Fruit fly (Drosophila melanogaster): ENCODE data around the gene meng.
A peak's percentile ranks its signal among the peaks of the same experiment; 100 is the strongest.

- peak; percentile 0 for TF ChIP-seq MESR4 (GFP tag; optimal IDR thresholded peaks at IDR 0.05)
- TF ChIP-seq bigmax (GFP tag; optimal IDR thresholded peaks at IDR 0.05), result no peak
- peak; percentile 95 for TF ChIP-seq CG6854 (GFP tag; optimal IDR thresholded peaks at IDR 0.05)
- TF ChIP-seq Hmr (GFP tag; optimal IDR thresholded peaks at IDR 0.05), result peak; percentile 96
- peak; percentile 22; the same call in 1 of the 2 replicates for TF ChIP-seq CG10321 (GFP tag; IDR thresholded peaks at IDR 0.05)
- peak; percentile 94 for TF ChIP-seq HHEX (GFP tag; optimal IDR thresholded peaks at IDR 0.05)
- peak; percentile 78 for TF ChIP-seq Hey (tag; optimal IDR thresholded peaks at IDR 0.05)
- TF ChIP-seq CG6654 (GFP tag; optimal IDR thresholded peaks at IDR 0.05), result peak; percentile 87
- TF ChIP-seq bsh (GFP tag; optimal IDR thresholded peaks at IDR 0.05), result peak; percentile 91 to 92
- peak; percentile 95 for TF ChIP-seq fd96Cb (tag; optimal IDR thresholded peaks at IDR 0.05)
Observed at dm6 chr2L:6787029-6787972, 45.0 kb downstream of the meng start.
